Fruit fly (Drosophila melanogaster) whole organism, embryonic: ENCODE data around the gene usp.

ENCODE experiments used
- C15 ChIP-seq: fragments of 200-800 bp; sonication (Bioruptor generic); IDR thresholded peaks from 3 replicates; pipeline ENCODE4 v1.3.6; 2022; ENCODE audit warnings: missing biosample characterization, missing genetic modification characterization
- CG10267 ChIP-seq: fragments of 200-800 bp; sonication (Bioruptor generic); optimal IDR thresholded peaks from 2 replicates; lab custom pipeline; 2018; ENCODE audit warnings: missing biosample characterization, mild to moderate bottlenecking, missing genetic modification characterization, moderate library complexity
- CG10274 ChIP-seq: fragments of 200-800 bp; sonication (Bioruptor generic); optimal IDR thresholded peaks from 3 replicates; lab custom pipeline; 2017; ENCODE audit warnings: missing biosample characterization, mild to moderate bottlenecking, missing genetic modification characterization
- CG10321 ChIP-seq: fragments of 200-800 bp; sonication (Bioruptor generic); IDR thresholded peaks from 2 replicates; pipeline ENCODE4 v1.3.6; 2022; ENCODE audit warnings: missing biosample characterization, missing genetic modification characterization
- CG10431 ChIP-seq: fragments of 200-800 bp; sonication (Bioruptor generic); optimal IDR thresholded peaks from 3 replicates; lab custom pipeline; 2018; ENCODE audit warnings: missing biosample characterization, mild to moderate bottlenecking, missing genetic modification characterization
- CG10654 ChIP-seq: fragments of 200-800 bp; sonication (Bioruptor generic); optimal IDR thresholded peaks from 2 replicates; lab custom pipeline; 2016; ENCODE audit warnings: missing biosample characterization, missing genetic modification characterization
- CG11696 ChIP-seq: fragments of 200-800 bp; sonication (Bioruptor generic); IDR thresholded peaks from 2 replicates; pipeline ENCODE4 v1.3.6; 2022; ENCODE audit warnings: missing biosample characterization, missing genetic modification characterization
- CG12219 ChIP-seq: fragments of 200-800 bp; sonication (Bioruptor generic); optimal IDR thresholded peaks from 3 replicates; lab custom pipeline; 2018; ENCODE audit warnings: missing biosample characterization, mild to moderate bottlenecking, missing genetic modification characterization
- CG13424 ChIP-seq: fragments of 200-800 bp; sonication (Bioruptor generic); optimal IDR thresholded peaks from 2 replicates; lab custom pipeline; 2019; ENCODE audit warnings: missing biosample characterization, mild to moderate bottlenecking, missing genetic modification characterization, moderate library complexity
- CG1602 ChIP-seq: fragments of 200-800 bp; sonication (Bioruptor generic); optimal IDR thresholded peaks from 3 replicates; lab custom pipeline; 2016; ENCODE audit warnings: missing biosample characterization, missing genetic modification characterization
- CG2116 ChIP-seq: fragments of 200-800 bp; sonication (Bioruptor generic); optimal IDR thresholded peaks from 3 replicates; lab custom pipeline; 2018; ENCODE audit warnings: missing biosample characterization, mild to moderate bottlenecking, missing genetic modification characterization
- CG2678 ChIP-seq: fragments of 200-800 bp; sonication (Bioruptor generic); optimal IDR thresholded peaks from 3 replicates; lab custom pipeline; 2019; ENCODE audit warnings: missing biosample characterization, mild to moderate bottlenecking, missing genetic modification characterization, moderate library complexity
- CG33213 ChIP-seq: fragments of 200-800 bp; sonication (Bioruptor generic); optimal IDR thresholded peaks from 3 replicates; lab custom pipeline; 2016; ENCODE audit warnings: missing biosample characterization, missing genetic modification characterization
- CG34376 ChIP-seq: fragments of 200-800 bp; sonication (Bioruptor generic); optimal IDR thresholded peaks from 2 replicates; lab custom pipeline; 2018; ENCODE audit warnings: missing biosample characterization, mild to moderate bottlenecking, missing genetic modification characterization
- CG3995 ChIP-seq: fragments of 200-800 bp; sonication (Bioruptor generic); optimal IDR thresholded peaks from 3 replicates; lab custom pipeline; 2016; ENCODE audit warnings: missing biosample characterization, missing genetic modification characterization
- CG4820 ChIP-seq: fragments of 200-800 bp; sonication (Bioruptor generic); optimal IDR thresholded peaks from 3 replicates; lab custom pipeline; 2016; ENCODE audit warnings: missing biosample characterization, missing genetic modification characterization
- CG6654 ChIP-seq: fragments of 200-800 bp; sonication (Bioruptor generic); optimal IDR thresholded peaks from 2 replicates; lab custom pipeline; 2017; ENCODE audit warnings: missing biosample characterization, mild to moderate bottlenecking, missing genetic modification characterization
- CG9609 ChIP-seq: fragments of 200-800 bp; sonication (Bioruptor generic); optimal IDR thresholded peaks from 3 replicates; lab custom pipeline; 2016; ENCODE audit warnings: missing biosample characterization, missing genetic modification characterization
- CHES-1-like ChIP-seq: fragments of 200-800 bp; sonication (Bioruptor generic); optimal IDR thresholded peaks from 2 replicates; lab custom pipeline; 2016; ENCODE audit warnings: missing biosample characterization, missing genetic modification characterization
- D ChIP-seq, 2 experiments: fragments of 200-800 bp in 1 of 2; fragments of >200 bp in 1 of 2; sonication (Bioruptor generic) in 1 of 2; optimal IDR thresholded peaks; 2 replicates in 1 of 2; 3 replicates in 1 of 2; lab custom pipeline; 2017; ENCODE audit warnings: mild to moderate bottlenecking in 1 of 2, missing biosample characterization in 1 of 2, missing genetic modification characterization in 1 of 2, missing genetic modification reagents in 1 of 2
- Dek ChIP-seq: fragments of 200-800 bp; sonication (Bioruptor generic); optimal IDR thresholded peaks from 3 replicates; lab custom pipeline; 2019; ENCODE audit warnings: missing biosample characterization, mild to moderate bottlenecking, missing genetic modification characterization, moderate library complexity
- Ets65A ChIP-seq: fragments of 200-800 bp; sonication (Bioruptor generic); peaks from one replicate; lab custom pipeline; 2016; ENCODE audit warnings: missing biosample characterization, missing genetic modification characterization
- HLH4C ChIP-seq: fragments of 200-800 bp; sonication (Bioruptor generic); IDR thresholded peaks from 3 replicates; pipeline ENCODE4 v1.3.6; 2022; ENCODE audit warnings: missing biosample characterization, missing genetic modification characterization; ENCODE audit not compliant: partially characterized antibody
- MTF-1 ChIP-seq: fragments of 200-800 bp; sonication (Bioruptor generic); optimal IDR thresholded peaks from 2 replicates; lab custom pipeline; 2018; ENCODE audit warnings: missing biosample characterization, mild to moderate bottlenecking, missing genetic modification characterization, borderline replicate concordance
- Max ChIP-seq: fragments of 200-800 bp; sonication (Bioruptor generic); optimal IDR thresholded peaks from 2 replicates; lab custom pipeline; 2016; ENCODE audit warnings: missing biosample characterization, mild to moderate bottlenecking, missing genetic modification characterization
- NK7.1 ChIP-seq: fragments of 200-800 bp; sonication (Bioruptor generic); optimal IDR thresholded peaks from 3 replicates; lab custom pipeline; 2016; ENCODE audit warnings: missing biosample characterization, missing genetic modification characterization
- Nf-YC ChIP-seq: fragments of 200-800 bp; optimal IDR thresholded peaks from 3 replicates; lab custom pipeline; 2019; ENCODE audit warnings: missing biosample characterization, mild to moderate bottlenecking, missing genetic modification characterization, moderate library complexity
- PHDP ChIP-seq: fragments of 200-800 bp; sonication (Bioruptor generic); optimal IDR thresholded peaks from 3 replicates; lab custom pipeline; 2018; ENCODE audit warnings: missing biosample characterization, mild to moderate bottlenecking, missing genetic modification characterization, moderate library complexity
- Rfx ChIP-seq: fragments of 200-800 bp; sonication (Bioruptor generic); IDR thresholded peaks from 2 replicates; pipeline ENCODE4 v1.3.6; 2022; ENCODE audit warnings: missing biosample characterization, missing genetic modification characterization
- Trl ChIP-seq, 3 experiments: fragments of >200 bp in 2 of 3; fragments of 200-800 bp in 1 of 3; sonication (Bioruptor generic) in 1 of 3; optimal IDR thresholded peaks; 2 replicates in 1 of 3; 3 replicates in 2 of 3; lab custom pipeline; 2016 to 2017; ENCODE audit warnings: missing biosample characterization in 1 of 3, missing genetic modification characterization in 1 of 3
- Xbp1 ChIP-seq: fragments of 200-800 bp; sonication (Bioruptor generic); optimal IDR thresholded peaks from 3 replicates; lab custom pipeline; 2016; ENCODE audit warnings: missing biosample characterization, mild to moderate bottlenecking, missing genetic modification characterization
- abd-A ChIP-seq: fragments of 200-800 bp; sonication (Bioruptor generic); optimal IDR thresholded peaks from 3 replicates; lab custom pipeline; 2019; ENCODE audit warnings: missing biosample characterization, mild to moderate bottlenecking, missing genetic modification characterization, moderate library complexity
- aop ChIP-seq: fragments of 200-800 bp; sonication (Bioruptor generic); IDR thresholded peaks from 2 replicates; pipeline ENCODE4 v1.3.6; 2022; ENCODE audit warnings: missing biosample characterization, missing genetic modification characterization
- ci ChIP-seq: fragments of 200-800 bp; sonication (Bioruptor generic); IDR thresholded peaks from 3 replicates; pipeline ENCODE4 v1.3.6; 2022; ENCODE audit warnings: missing biosample characterization, missing genetic modification characterization
- crol ChIP-seq: fragments of 200-800 bp; sonication (Bioruptor generic); IDR thresholded peaks from 2 replicates; pipeline ENCODE4 v1.3.6; 2022; ENCODE audit warnings: missing biosample characterization, missing genetic modification characterization
- en ChIP-seq: fragments of 200-800 bp; sonication (Bioruptor generic); optimal IDR thresholded peaks from 2 replicates; lab custom pipeline; 2016; ENCODE audit warnings: missing biosample characterization, missing genetic modification characterization
- grau ChIP-seq: fragments of 200-800 bp; optimal IDR thresholded peaks from 3 replicates; lab custom pipeline; 2019; ENCODE audit warnings: missing biosample characterization, mild to moderate bottlenecking, missing genetic modification characterization, moderate library complexity
- hbn ChIP-seq: fragments of 200-800 bp; sonication (Bioruptor generic); IDR thresholded peaks from 2 replicates; pipeline ENCODE4 v1.3.6; 2022; ENCODE audit warnings: missing biosample characterization, missing genetic modification characterization; ENCODE audit not compliant: partially characterized antibody
- ken ChIP-seq: fragments of 200-800 bp; sonication (Bioruptor generic); IDR thresholded peaks from 3 replicates; pipeline ENCODE4 v1.3.6; 2022; ENCODE audit warnings: missing biosample characterization, missing genetic modification characterization
- kni ChIP-seq: fragments of 200-800 bp; sonication (Bioruptor generic); optimal IDR thresholded peaks from 3 replicates; lab custom pipeline; 2017; ENCODE audit warnings: mild to moderate bottlenecking, missing biosample characterization, missing genetic modification reagents, missing genetic modification characterization
- mirr ChIP-seq: fragments of 200-800 bp; sonication (Bioruptor generic); optimal IDR thresholded peaks from 3 replicates; lab custom pipeline; 2018; ENCODE audit warnings: missing biosample characterization, mild to moderate bottlenecking, missing genetic modification characterization
- odd ChIP-seq: fragments of 200-800 bp; sonication (Bioruptor generic); optimal IDR thresholded peaks from 2 replicates; lab custom pipeline; 2017; ENCODE audit warnings: missing biosample characterization, mild to moderate bottlenecking, missing genetic modification characterization
- rib ChIP-seq: fragments of 200-800 bp; sonication (Bioruptor generic); IDR thresholded peaks from 2 replicates; pipeline ENCODE4 v1.3.6; 2022; ENCODE audit warnings: missing biosample characterization, missing genetic modification characterization
- sd ChIP-seq: fragments of 200-800 bp; sonication (Bioruptor generic); optimal IDR thresholded peaks from 3 replicates; lab custom pipeline; 2018; ENCODE audit warnings: missing biosample characterization, mild to moderate bottlenecking, missing genetic modification characterization, moderate library complexity
- slbo ChIP-seq: fragments of 200-800 bp; sonication (Bioruptor generic); IDR thresholded peaks from 2 replicates; pipeline ENCODE4 v1.3.6; 2022; ENCODE audit warnings: missing biosample characterization, missing genetic modification characterization
- sna ChIP-seq: fragments of 200-800 bp; sonication (Bioruptor generic); IDR thresholded peaks from 2 replicates; pipeline ENCODE4 v1.3.6; 2022; ENCODE audit warnings: missing biosample characterization, missing genetic modification characterization; ENCODE audit not compliant: partially characterized antibody
- stc ChIP-seq: fragments of 200-800 bp; sonication (Bioruptor generic); IDR thresholded peaks from 2 replicates; pipeline ENCODE4 v1.3.6; 2022; ENCODE audit warnings: missing biosample characterization, missing genetic modification characterization

Gene usp

DNA sequence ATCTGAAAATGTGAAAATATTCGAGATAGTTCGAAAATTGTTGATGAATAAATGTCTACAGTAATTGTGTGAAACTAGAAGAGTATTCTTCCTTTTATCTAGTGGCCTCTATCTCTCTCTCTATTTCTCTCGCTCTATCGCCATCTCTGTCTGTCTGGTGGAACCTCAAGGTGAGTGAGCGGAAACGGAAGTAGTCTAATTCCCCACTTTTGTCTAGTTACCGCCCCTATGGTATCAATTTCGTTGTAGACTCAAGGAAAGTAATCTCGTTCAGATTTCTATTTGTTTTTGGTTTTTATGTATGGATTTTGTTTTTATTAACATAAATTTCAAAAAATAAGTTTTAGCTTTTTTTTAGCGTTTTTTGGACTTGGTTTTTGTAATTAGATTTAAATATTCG, 17.3 kb downstream of the usp start (continued):
- TF ChIP-seq MTF-1 (GFP tag; lab: Kevin White, UChicago) (peak; percentile 53), CG34376 (GFP tag; lab: Kevin White, UChicago) (peak; percentile 32), ci (peak; percentile 50; the same call in 2 of the 3 replicates)
- TF ChIP-seq, all 482 proteins: peak for 16

DNA sequence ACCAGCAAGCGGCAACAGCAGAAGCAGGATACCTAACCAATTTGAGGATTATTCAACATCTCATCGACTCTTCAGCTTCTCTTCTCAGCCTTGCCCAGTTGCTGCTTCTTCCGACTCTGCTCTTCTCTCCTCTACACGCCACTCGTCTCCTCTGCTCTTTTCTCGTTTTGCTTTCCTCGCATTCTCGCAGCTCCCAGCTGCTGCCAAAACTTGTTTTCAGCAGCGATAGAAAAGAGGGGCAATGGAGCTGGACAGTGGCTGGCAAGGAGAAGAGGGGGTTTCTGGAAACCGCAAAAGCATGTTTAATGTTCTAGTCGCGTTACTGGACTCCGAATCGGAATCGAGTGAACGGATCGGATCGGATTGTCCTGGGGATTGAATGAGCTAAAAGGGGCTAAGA, 28.7 kb downstream of the usp start:
- peak; percentile 34; the same call in 1 of the 3 replicates for TF ChIP-seq HLH4C
- TF ChIP-seq Trl (optimal IDR thresholded peaks at IDR 0.05; lab: Kevin White, UChicago): peak in 1 of 2 experiments; percentile 26
- TF ChIP-seq Trl (GFP tag; optimal IDR thresholded peaks at IDR 0.05; lab: Kevin White, UChicago): no peak
- no peak for TF ChIP-seq abd-A (tag; lab: Kevin White, UChicago)
- TF ChIP-seq crol (GFP tag; lab: Robert Waterston, UW): peak; percentile 55
- TF ChIP-seq, all 482 proteins: peak for 3

DNA sequence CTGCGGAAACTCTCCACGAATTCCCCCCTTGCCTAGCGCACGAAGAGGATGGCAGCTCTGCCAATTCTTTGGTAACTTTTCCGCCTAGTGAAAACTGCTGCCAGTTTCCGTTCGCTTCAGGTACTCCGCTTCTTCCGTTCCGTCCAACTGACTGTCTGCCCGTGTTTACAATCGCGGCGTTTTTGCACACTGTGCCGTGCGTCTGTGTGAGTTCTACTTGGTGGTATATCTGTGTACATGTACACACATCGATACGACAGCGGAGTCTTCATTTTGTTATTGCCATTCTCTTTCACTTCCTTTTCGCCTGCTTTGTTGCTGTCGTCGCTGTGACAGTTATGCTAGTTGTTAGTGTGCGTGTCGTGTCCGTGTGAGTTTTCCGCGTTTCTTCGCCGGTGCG, 29.3 kb downstream of the usp start:
- TF ChIP-seq C15 (GFP tag; lab: Robert Waterston, UW) (no peak), odd (GFP tag; lab: Kevin White, UChicago) (no peak), grau (tag; lab: Kevin White, UChicago) (no peak), CG11696 (no peak), NK7.1 (GFP tag; lab: Kevin White, UChicago) (peak; percentile 11), CG10274 (peak; percentile 21), CG10431 (GFP tag; lab: Kevin White, UChicago) (no peak), Ets65A (peak; percentile 85), ken (GFP tag; lab: Robert Waterston, UW) (no peak), CG2678 (tag; lab: Kevin White, UChicago) (no peak), slbo (no peak), CG2116 (GFP tag; lab: Kevin White, UChicago) (no peak), D (optimal IDR thresholded peaks at IDR 0.05; lab: Kevin White, UChicago) (no peak), D (GFP tag; optimal IDR thresholded peaks at IDR 0.05; lab: Kevin White, UChicago) (no peak), CHES-1-like (peak; percentile 16), stc (GFP tag; lab: Robert Waterston, UW) (no peak), hbn (GFP tag; lab: Robert Waterston, UW) (no peak), Nf-YC (tag; lab: Kevin White, UChicago) (no peak), CG9609 (GFP tag; lab: Kevin White, UChicago) (no peak), CG4820 (GFP tag; lab: Kevin White, UChicago) (no peak), rib (GFP tag; lab: Robert Waterston, UW) (no peak), Xbp1 (GFP tag; lab: Kevin White, UChicago) (no peak), mirr (peak; percentile 59), CG10267 (peak; percentile 61), Rfx (GFP tag; lab: Robert Waterston, UW) (peak; percentile 38; the same call in 1 of the 2 replicates), CG10654 (GFP tag; lab: Kevin White, UChicago) (no peak), sd (tag; lab: Kevin White, UChicago) (no peak), aop (GFP tag; lab: Robert Waterston, UW) (no peak), CG13424 (tag; lab: Kevin White, UChicago) (no peak), CG33213 (GFP tag; lab: Kevin White, UChicago) (no peak), Dek (peak; percentile 6), CG1602 (GFP tag; lab: Kevin White, UChicago) (no peak), en (GFP tag; lab: Kevin White, UChicago) (no peak), CG10321 (GFP tag; lab: Robert Waterston, UW) (no peak), Max (GFP tag; lab: Kevin White, UChicago) (peak; percentile 3), sna (no peak), CG12219 (no peak), CG3995 (GFP tag; lab: Kevin White, UChicago) (peak; percentile 14), CG6654 (GFP tag; lab: Kevin White, UChicago) (no peak), PHDP (no peak), kni (GFP tag; lab: Kevin White, UChicago) (no peak)
